Worm (Caenorhabditis elegans) whole organism, mixed stage, embryonic: ENCODE results near the gene M03A8.3.

Experiments
- M03D4.4 ChIP-seq: sonication (generic microtip); optimal IDR thresholded peaks from 2 replicates; lab custom pipeline; 2017; ENCODE audit warnings: mild to moderate bottlenecking, missing genetic modification characterization, missing compliant biosample characterization
- bed-3 ChIP-seq: fragments of 200-800 bp; sonication (Bioruptor generic); optimal IDR thresholded peaks from 3 replicates; lab custom pipeline; 2018; ENCODE audit warnings: mild to moderate bottlenecking, missing genetic modification characterization, moderate library complexity, missing compliant biosample characterization
- blmp-1 ChIP-seq: fragments of 150-350 bp; optimal IDR thresholded peaks from 2 replicates; lab custom pipeline; 2014; ENCODE audit warnings: missing biosample characterization, missing genetic modification characterization
- ceh-39 ChIP-seq: fragments of 150-350 bp; optimal IDR thresholded peaks from 2 replicates; lab custom pipeline; 2014; ENCODE audit warnings: missing biosample characterization, missing genetic modification characterization
- ceh-43 ChIP-seq: fragments of 200-800 bp; sonication (Bioruptor generic); optimal IDR thresholded peaks from 2 replicates; lab custom pipeline; 2018; ENCODE audit warnings: mild to moderate bottlenecking, missing genetic modification characterization, moderate library complexity, missing compliant biosample characterization
- ceh-83 ChIP-seq: fragments of 200-800 bp; sonication (Bioruptor generic); optimal IDR thresholded peaks from 2 replicates; lab custom pipeline; 2018; ENCODE audit warnings: mild to moderate bottlenecking, missing genetic modification characterization, missing compliant biosample characterization
- ces-1 ChIP-seq: fragments of 150-350 bp; optimal IDR thresholded peaks from 2 replicates; lab custom pipeline; 2014; ENCODE audit warnings: missing biosample characterization, missing genetic modification reagents, missing genetic modification characterization
- cnd-1 ChIP-seq: fragments of 200-800 bp; sonication (Bioruptor generic); optimal IDR thresholded peaks from 2 replicates; lab custom pipeline; 2018; ENCODE audit warnings: mild to moderate bottlenecking, missing genetic modification characterization, missing compliant biosample characterization
- drap-1 ChIP-seq: fragments of 200-800 bp; sonication (Bioruptor generic); optimal IDR thresholded peaks from 3 replicates; lab custom pipeline; 2018; ENCODE audit warnings: mild to moderate bottlenecking, missing genetic modification characterization, missing compliant biosample characterization
- elt-1 ChIP-seq: sonication (generic microtip); optimal IDR thresholded peaks from 2 replicates; lab custom pipeline; 2017; ENCODE audit warnings: missing genetic modification characterization, mild to moderate bottlenecking, missing compliant biosample characterization, antibody characterized with exemption, moderate library complexity, borderline replicate concordance; ENCODE audit not compliant: insufficient read depth
- elt-3 ChIP-seq: fragments of 150-350 bp; optimal IDR thresholded peaks from 2 replicates; lab custom pipeline; 2014; ENCODE audit warnings: missing biosample characterization, missing genetic modification characterization
- flh-1 ChIP-seq: fragments of 200-800 bp; sonication (Bioruptor generic); optimal IDR thresholded peaks from 2 replicates; lab custom pipeline; 2018; ENCODE audit warnings: mild to moderate bottlenecking, missing genetic modification characterization, moderate library complexity, missing compliant biosample characterization
- hlh-1 ChIP-seq: fragments of 150-350 bp; optimal IDR thresholded peaks from 2 replicates; lab custom pipeline; 2014; ENCODE audit warnings: missing biosample characterization, missing genetic modification reagents, missing genetic modification characterization
- lsy-2 ChIP-seq: fragments of 150-350 bp; optimal IDR thresholded peaks from 2 replicates; lab custom pipeline; 2014; ENCODE audit warnings: missing biosample characterization, missing genetic modification characterization
- mep-1 ChIP-seq: fragments of 150-350 bp; optimal IDR thresholded peaks from 2 replicates; lab custom pipeline; 2017; ENCODE audit warnings: missing biosample characterization, missing genetic modification reagents, missing genetic modification characterization, inconsistent platforms
- mls-2 ChIP-seq: sonication (generic microtip); optimal IDR thresholded peaks from 2 replicates; lab custom pipeline; 2016; ENCODE audit warnings: mild to moderate bottlenecking, missing genetic modification characterization, moderate library complexity, missing compliant biosample characterization
- nhr-2 ChIP-seq: fragments of 150-350 bp; optimal IDR thresholded peaks from 2 replicates; lab custom pipeline; 2014; ENCODE audit warnings: missing biosample characterization, missing genetic modification characterization
- nhr-237 ChIP-seq: fragments of 150-350 bp; optimal IDR thresholded peaks from 2 replicates; lab custom pipeline; 2014; ENCODE audit warnings: missing biosample characterization, missing genetic modification characterization
- nhr-28 ChIP-seq: fragments of 150-350 bp; optimal IDR thresholded peaks from 2 replicates; lab custom pipeline; 2014; ENCODE audit warnings: missing biosample characterization, missing genetic modification characterization
- nhr-76 ChIP-seq: sonication (generic microtip); optimal IDR thresholded peaks from 2 replicates; lab custom pipeline; 2017; ENCODE audit warnings: missing biosample characterization, missing genetic modification characterization
- pha-4 ChIP-seq: fragments of 150-350 bp; optimal IDR thresholded peaks from 2 replicates; lab custom pipeline; 2018; ENCODE audit warnings: missing biosample characterization, missing genetic modification reagents, missing genetic modification characterization
- sem-2 ChIP-seq: fragments of 200-800 bp; sonication (Bioruptor generic); optimal IDR thresholded peaks from 2 replicates; lab custom pipeline; 2018; ENCODE audit warnings: mild to moderate bottlenecking, missing genetic modification characterization, missing compliant biosample characterization
- sptf-1 ChIP-seq: sonication (generic microtip); optimal IDR thresholded peaks from 2 replicates; lab custom pipeline; 2017; ENCODE audit warnings: mild to moderate bottlenecking, missing genetic modification characterization, moderate library complexity, missing compliant biosample characterization
- unc-120 ChIP-seq: sonication (generic microtip); optimal IDR thresholded peaks from 2 replicates; lab custom pipeline; 2017; ENCODE audit warnings: missing genetic modification characterization, missing compliant biosample characterization; ENCODE audit not compliant: poor library complexity, severe bottlenecking
- unc-62 ChIP-seq: fragments of 150-350 bp; optimal IDR thresholded peaks from 2 replicates; lab custom pipeline; 2014; ENCODE audit warnings: missing biosample characterization, missing genetic modification reagents, missing genetic modification characterization

Gene M03A8.3

ce11 chrX:6819633-6820032, 19.8 kb downstream of the M03A8.3 start:
- TF ChIP-seq drap-1 (no peak), M03D4.4 (tag; lab: Kevin White, UChicago) (no peak), elt-1 (tag; lab: Kevin White, UChicago) (no peak), flh-1 (GFP tag; lab: Kevin White, UChicago) (no peak), unc-62 (GFP tag; lab: Kevin White, UChicago) (no peak), pha-4 (tag; lab: Kevin White, UChicago) (no peak), ceh-39 (tag; lab: Kevin White, UChicago) (no peak), sptf-1 (tag; lab: Kevin White, UChicago) (no peak), unc-120 (tag; lab: Kevin White, UChicago) (no peak), nhr-2 (tag; lab: Kevin White, UChicago) (no peak), nhr-28 (tag; lab: Kevin White, UChicago) (no peak), ceh-43 (GFP tag; lab: Kevin White, UChicago) (no peak), blmp-1 (tag; lab: Kevin White, UChicago) (no peak), ceh-83 (GFP tag; lab: Kevin White, UChicago) (no peak)

- no peak for TF ChIP-seq mls-2 (tag; lab: Kevin White, UChicago)
- TF ChIP-seq hlh-1: peak; percentile 74
- TF ChIP-seq ceh-43 (GFP tag; lab: Kevin White, UChicago): no peak
- TF ChIP-seq unc-120 (tag; lab: Kevin White, UChicago): peak; percentile 21
These were observed 22.7 kb downstream of the M03A8.3 start for ce11 chrX:6822552-6822951.

- no peak for TF ChIP-seq mep-1
- peak; percentile 82 for TF ChIP-seq hlh-1
These were observed 23.5 kb downstream of the M03A8.3 start, which contains the start of gene gei-15 for ce11 chrX:6823218-6823979. TSS of gene gei-15 (minus strand) at chrX:6823268.

- TF ChIP-seq hlh-1 (peak; percentile 42), unc-62 (GFP tag; lab: Kevin White, UChicago) (no peak)
These were observed 26.0 kb downstream of the M03A8.3 start, which contains the start of gene F41B4.1 for ce11 chrX:6825840-6826239. TSS of gene F41B4.1 (minus strand) at chrX:6825862.

- TF ChIP-seq elt-3: no peak
- TF ChIP-seq, all 35 proteins: peak for 0
These were observed 35.3 kb downstream of the M03A8.3 start, which contains the start of gene F41B4.2 for ce11 chrX:6835166-6835565. TSS of gene F41B4.2 (minus strand) at chrX:6835266.

ce11 chrX:6836065-6836527, 36.2 kb downstream of the M03A8.3 start, which contains the start of gene F41B4.3:
TSS of gene F41B4.3 (minus strand) at chrX:6836115.
- no peak for TF ChIP-seq bed-3 (GFP tag; lab: Kevin White, UChicago)
- TF ChIP-seq cnd-1: no peak
- no peak for TF ChIP-seq ces-1 (GFP tag; lab: Kevin White, UChicago)
- no peak for TF ChIP-seq lsy-2 (tag; lab: Kevin White, UChicago)
- TF ChIP-seq flh-1 (GFP tag; lab: Kevin White, UChicago): no peak
- TF ChIP-seq mls-2 (tag; lab: Kevin White, UChicago): no peak
- no peak for TF ChIP-seq hlh-1
- no peak for TF ChIP-seq nhr-237 (tag; lab: Kevin White, UChicago)
- no peak for TF ChIP-seq sem-2 (GFP tag; lab: Kevin White, UChicago)
- TF ChIP-seq nhr-2 (tag; lab: Kevin White, UChicago): no peak
- TF ChIP-seq nhr-76 (tag; lab: Kevin White, UChicago): no peak
- no peak for TF ChIP-seq unc-62 (GFP tag; lab: Kevin White, UChicago)
- TF ChIP-seq ceh-83 (GFP tag; lab: Kevin White, UChicago): no peak
- TF ChIP-seq ceh-39 (tag; lab: Kevin White, UChicago): no peak
- no peak for TF ChIP-seq mep-1
- no peak for TF ChIP-seq sptf-1 (tag; lab: Kevin White, UChicago)
- no peak for TF ChIP-seq ceh-43 (GFP tag; lab: Kevin White, UChicago)
